Fruit fly (Drosophila melanogaster): ENCODE data around the gene CG42747.

CG42747 gene

DNA sequence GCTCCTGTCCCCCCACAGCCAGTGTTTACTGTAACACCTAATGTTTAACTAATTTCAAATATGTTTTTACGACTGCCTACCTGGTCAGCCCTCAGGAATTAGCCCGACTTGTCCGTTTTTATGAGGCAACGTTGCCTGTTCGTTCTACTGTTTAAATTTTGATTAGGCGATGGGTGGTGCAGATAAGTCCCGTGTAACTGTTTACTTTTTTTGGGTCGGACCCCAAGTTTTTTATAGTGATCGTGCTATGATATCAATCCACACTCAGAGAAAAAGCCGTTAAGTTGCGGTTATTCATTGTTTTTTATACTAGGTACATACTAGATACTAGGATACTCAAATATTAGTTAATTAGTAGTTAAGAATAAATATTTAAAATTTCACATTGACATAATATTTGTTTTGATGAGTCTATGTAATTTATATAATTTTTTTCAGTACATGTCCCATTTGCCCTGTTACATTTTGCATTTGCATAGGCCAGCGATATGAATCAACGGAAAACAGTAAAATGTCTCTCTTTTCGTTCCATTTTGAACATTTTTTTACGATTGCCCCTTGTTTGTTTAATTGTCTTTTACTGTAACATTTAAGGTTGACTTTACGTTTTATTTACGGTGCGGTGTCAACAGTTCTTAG is 67.4 kb downstream of the CG42747 start (continued):
- peak; percentile 15 for TF ChIP-seq Fer2 (tag; optimal IDR thresholded peaks at IDR 0.05)
- peak; percentile 75 for TF ChIP-seq CG17385 (GFP tag; optimal IDR thresholded peaks at IDR 0.05)
- TF ChIP-seq Hr3 (GFP tag; optimal IDR thresholded peaks at IDR 0.05): peak; percentile 78
- TF ChIP-seq eve (GFP tag; optimal IDR thresholded peaks at IDR 0.05): peak in 1 of 2 experiments; percentile 77
- no peak for TF ChIP-seq Dip3 (GFP tag; optimal IDR thresholded peaks at IDR 0.05)
- TF ChIP-seq peb (GFP tag; IDR thresholded peaks at IDR 0.05): no peak; the same call in 1 of the 2 replicates
- no peak for TF ChIP-seq GATAe (GFP tag; conservative IDR thresholded peaks at IDR 0.05)
- peak; percentile 16 for TF ChIP-seq CG13123 (GFP tag; optimal IDR thresholded peaks at IDR 0.05)
- no peak for TF ChIP-seq CG4360 (GFP tag; IDR thresholded peaks at IDR 0.05)
- peak; percentile 39; the same call in 1 of the 2 replicates for TF ChIP-seq wor (GFP tag; IDR thresholded peaks at IDR 0.05)
- TF ChIP-seq CG17361 (GFP tag; IDR thresholded peaks at IDR 0.05): peak; percentile 90
- TF ChIP-seq CG10147 (GFP tag; optimal IDR thresholded peaks at IDR 0.05): peak; percentile 28
- TF ChIP-seq ro (GFP tag; IDR thresholded peaks at IDR 0.05): no peak; the same call in 1 of the 2 replicates
- no peak for TF ChIP-seq Poxn (GFP tag; IDR thresholded peaks at IDR 0.05)
- peak; percentile 86 for TF ChIP-seq CG10979 (tag; optimal IDR thresholded peaks at IDR 0.05)
- no peak for TF ChIP-seq unc-4 (GFP tag; IDR thresholded peaks at IDR 0.05; ENCODE audit: partially characterized antibody)
- TF ChIP-seq Side (GFP tag; optimal IDR thresholded peaks at IDR 0.05): no peak
- peak in 1 of 3 experiments; percentile 62 for TF ChIP-seq Stat92E (GFP tag; optimal IDR thresholded peaks at IDR 0.05)
- TF ChIP-seq ato (GFP tag; IDR thresholded peaks at IDR 0.05; ENCODE audit: partially characterized antibody): no peak
- TF ChIP-seq pfk (GFP tag; optimal IDR thresholded peaks at IDR 0.05): no peak
- TF ChIP-seq Bgb (GFP tag; IDR thresholded peaks at IDR 0.05; ENCODE audit: partially characterized antibody): no peak
- no peak for TF ChIP-seq MTF-1 (GFP tag; optimal IDR thresholded peaks at IDR 0.05; ENCODE audit: borderline replicate concordance)
- TF ChIP-seq CG3838 (GFP tag; optimal IDR thresholded peaks at IDR 0.05): no peak
- TF ChIP-seq CG16863 (GFP tag; optimal IDR thresholded peaks at IDR 0.05): peak; percentile 20
- TF ChIP-seq H2.0 (GFP tag; IDR thresholded peaks at IDR 0.05): peak; percentile 66
- TF ChIP-seq CG34422 (GFP tag; IDR thresholded peaks at IDR 0.05): peak; percentile 59; the same call in 1 of the 3 replicates
- no peak for TF ChIP-seq Gsc (GFP tag; IDR thresholded peaks at IDR 0.05)
- peak; percentile 66; the same call in 1 of the 2 replicates for TF ChIP-seq CG32767 (GFP tag; IDR thresholded peaks at IDR 0.05)
- no peak for TF ChIP-seq CG6791 (GFP tag; IDR thresholded peaks at IDR 0.05; ENCODE audit: partially characterized antibody)
- TF ChIP-seq CG12659 (GFP tag; optimal IDR thresholded peaks at IDR 0.05): peak; percentile 56
- TF ChIP-seq lab (GFP tag; optimal IDR thresholded peaks at IDR 0.05): peak; percentile 43
- TF ChIP-seq run (tag; optimal IDR thresholded peaks at IDR 0.05): no peak
- peak; percentile 53; the same call in 1 of the 3 replicates for TF ChIP-seq ken (GFP tag; IDR thresholded peaks at IDR 0.05)
- peak; percentile 39 for TF ChIP-seq CG18764 (GFP tag; optimal IDR thresholded peaks at IDR 0.05)
- TF ChIP-seq en (GFP tag; optimal IDR thresholded peaks at IDR 0.05): no peak
- TF ChIP-seq tap (tag; optimal IDR thresholded peaks at IDR 0.05): peak; percentile 64
- no peak for TF ChIP-seq CG8765 (GFP tag; IDR thresholded peaks at IDR 0.05)
- TF ChIP-seq slp2 (GFP tag; optimal IDR thresholded peaks at IDR 0.05): no peak
- peak; percentile 15 for TF ChIP-seq kah (GFP tag; optimal IDR thresholded peaks at IDR 0.05)
- peak; percentile 90 for TF ChIP-seq CG18262 (tag; optimal IDR thresholded peaks at IDR 0.05)
- TF ChIP-seq CG13624 (GFP tag; optimal IDR thresholded peaks at IDR 0.05): no peak
- peak; percentile 35 for TF ChIP-seq cad (GFP tag; optimal IDR thresholded peaks at IDR 0.05)
- TF ChIP-seq CG3726 (GFP tag; IDR thresholded peaks at IDR 0.05): peak; percentile 57; the same call in 1 of the 3 replicates
- peak; percentile 68 for TF ChIP-seq Abd-B (GFP tag; optimal IDR thresholded peaks at IDR 0.05)
- peak; percentile 68 for TF ChIP-seq fd96Cb (tag; optimal IDR thresholded peaks at IDR 0.05)
- TF ChIP-seq dysf (GFP tag; IDR thresholded peaks at IDR 0.05): peak; percentile 64; the same call in 2 of the 3 replicates
- no peak for TF ChIP-seq CG11085 (GFP tag; IDR thresholded peaks at IDR 0.05)
- no peak for TF ChIP-seq fd102C (GFP tag; optimal IDR thresholded peaks at IDR 0.05)
- peak; percentile 87 for TF ChIP-seq CG8924 (tag; optimal IDR thresholded peaks at IDR 0.05)
